Worm (Caenorhabditis elegans): ENCODE data around the gene cut-4.

DNA sequence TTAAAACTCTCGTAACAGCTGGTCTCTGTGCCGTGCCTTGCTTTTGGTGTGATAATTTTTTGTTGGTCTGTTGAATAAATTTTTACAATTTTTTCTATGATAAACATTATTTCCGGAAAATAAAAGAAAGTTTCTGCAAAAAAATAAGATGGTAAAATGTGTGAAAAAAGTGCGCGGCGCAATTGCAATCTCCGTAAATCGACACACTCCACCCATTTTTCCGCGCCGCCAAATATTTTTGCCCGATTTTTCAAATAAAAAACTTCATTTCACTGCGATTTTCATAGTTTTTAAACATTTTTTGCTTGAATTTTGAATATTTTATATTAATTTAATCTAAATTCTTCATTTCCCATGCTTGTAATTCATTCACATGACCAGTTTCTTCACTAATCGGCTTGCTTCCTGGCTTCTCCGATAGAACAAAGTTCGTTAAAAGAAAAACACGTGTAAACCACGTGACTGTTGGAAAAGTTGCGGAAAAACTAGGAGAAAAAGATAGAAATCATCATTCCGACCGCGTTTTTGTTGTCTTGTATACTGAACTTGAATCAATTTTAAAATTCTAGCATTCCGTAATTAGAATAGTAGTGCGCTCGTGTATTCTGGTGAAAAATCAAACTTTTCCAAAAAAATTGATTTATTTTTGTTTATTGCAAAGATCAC is 47.8 kb upstream of the cut-4 start:
- TF ChIP-seq rnt-1 (tag; optimal IDR thresholded peaks at IDR 0.05) (no peak), ceh-18 (tag; optimal IDR thresholded peaks at IDR 0.05) (peak; percentile 16), nhr-11 (tag; optimal IDR thresholded peaks at IDR 0.05) (no peak), sox-4 (tag; optimal IDR thresholded peaks at IDR 0.05) (peak; percentile 50), ama-1 (optimal IDR thresholded peaks at IDR 0.05) (no peak)

Measured in whole organism, late embryonic.